Fruit fly (Drosophila melanogaster): ENCODE measurements around the gene Cftr.

DNA sequence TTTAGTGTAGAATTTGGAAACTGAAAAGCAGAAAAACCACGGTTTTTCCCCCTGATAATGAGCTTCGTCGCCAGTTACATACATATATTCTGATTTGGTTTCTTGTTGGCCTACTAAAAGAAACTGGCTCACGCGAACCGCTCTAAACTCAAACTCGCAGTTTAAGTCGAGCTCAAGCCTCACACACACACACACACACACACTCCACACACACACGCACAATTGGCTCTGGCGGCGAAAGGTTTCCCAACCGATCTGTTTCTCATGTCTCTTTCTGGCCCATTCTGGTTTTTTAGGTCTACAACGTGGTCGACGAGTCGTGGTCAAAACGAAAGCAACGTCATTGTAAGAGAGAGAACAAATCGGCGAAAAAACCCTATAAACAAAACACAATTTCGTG lies 46.6 kb upstream of the Cftr start:
- TF ChIP-seq CG15073 (GFP tag; optimal IDR thresholded peaks at IDR 0.05) (no peak), CG7786 (GFP tag; optimal IDR thresholded peaks at IDR 0.05) (no peak), Nf-YA (GFP tag; IDR thresholded peaks at IDR 0.05) (no peak), h (optimal IDR thresholded peaks at IDR 0.05) (no peak), Abd-B (GFP tag; optimal IDR thresholded peaks at IDR 0.05) (no peak), B-H1 (GFP tag; IDR thresholded peaks at IDR 0.05) (no peak), CG4328 (GFP tag; optimal IDR thresholded peaks at IDR 0.05) (no peak), Taf1 (GFP tag; IDR thresholded peaks at IDR 0.05) (no peak), Dbx (GFP tag; IDR thresholded peaks at IDR 0.05) (no peak), PHDP (tag; optimal IDR thresholded peaks at IDR 0.05) (no peak), CG11560 (tag; IDR thresholded peaks at IDR 0.05) (no peak)
